Fruit fly (Drosophila melanogaster) whole organism, embryonic: ENCODE results near the gene Galphai.

Source experiments
- Aef1 ChIP-seq: fragments of 200-800 bp; sonication (Bioruptor generic); IDR thresholded peaks from 3 replicates; pipeline ENCODE4 v1.3.6; 2022; ENCODE audit warnings: missing biosample characterization, missing genetic modification characterization
- Atf-2 ChIP-seq: fragments of 200-800 bp; sonication (Bioruptor generic); optimal IDR thresholded peaks from 2 replicates; lab custom pipeline; 2016; ENCODE audit warnings: missing biosample characterization, missing genetic modification characterization
- C15 ChIP-seq: fragments of 200-800 bp; sonication (Bioruptor generic); IDR thresholded peaks from 3 replicates; pipeline ENCODE4 v1.3.6; 2022; ENCODE audit warnings: missing biosample characterization, missing genetic modification characterization
- CG10366 ChIP-seq: fragments of 200-800 bp; sonication (Bioruptor generic); IDR thresholded peaks from 2 replicates; pipeline ENCODE4 v1.3.6; 2022; ENCODE audit warnings: missing biosample characterization, missing genetic modification characterization
- CG10431 ChIP-seq: fragments of 200-800 bp; sonication (Bioruptor generic); optimal IDR thresholded peaks from 3 replicates; lab custom pipeline; 2018; ENCODE audit warnings: missing biosample characterization, mild to moderate bottlenecking, missing genetic modification characterization
- CG11398 ChIP-seq: fragments of 200-800 bp; sonication (Bioruptor generic); optimal IDR thresholded peaks from 2 replicates; lab custom pipeline; 2016; ENCODE audit warnings: missing biosample characterization, missing genetic modification characterization
- CG12391 ChIP-seq: fragments of 200-800 bp; sonication (Bioruptor generic); optimal IDR thresholded peaks from 3 replicates; lab custom pipeline; 2018; ENCODE audit warnings: missing biosample characterization, mild to moderate bottlenecking, missing genetic modification characterization, moderate library complexity
- CG12744 ChIP-seq: fragments of 200-800 bp; sonication (Bioruptor generic); optimal IDR thresholded peaks from 2 replicates; lab custom pipeline; 2016; ENCODE audit warnings: missing biosample characterization, missing genetic modification characterization
- CG13775 ChIP-seq: fragments of 200-800 bp; sonication (Bioruptor generic); optimal IDR thresholded peaks from 3 replicates; lab custom pipeline; 2017; ENCODE audit warnings: missing biosample characterization, mild to moderate bottlenecking, missing genetic modification characterization
- CG14441 ChIP-seq: fragments of 200-800 bp; sonication (Bioruptor generic); IDR thresholded peaks from 2 replicates; pipeline ENCODE4 v1.3.6; 2022; ENCODE audit warnings: missing biosample characterization, missing genetic modification characterization
- CG18011 ChIP-seq: fragments of 200-800 bp; sonication (Bioruptor generic); optimal IDR thresholded peaks from 2 replicates; lab custom pipeline; 2017; ENCODE audit warnings: missing biosample characterization, missing genetic modification characterization, mild to moderate bottlenecking, moderate library complexity, missing genotype
- CG18476 ChIP-seq: fragments of 200-800 bp; sonication (Bioruptor generic); optimal IDR thresholded peaks from 2 replicates; lab custom pipeline; 2016; ENCODE audit warnings: missing biosample characterization, mild to moderate bottlenecking, missing genetic modification characterization
- CG33557 ChIP-seq: fragments of 200-800 bp; sonication (Bioruptor generic); optimal IDR thresholded peaks from 2 replicates; lab custom pipeline; 2019; ENCODE audit warnings: missing biosample characterization, mild to moderate bottlenecking, missing genetic modification characterization, moderate library complexity
- CG3407 ChIP-seq: fragments of 200-800 bp; sonication (Bioruptor generic); optimal IDR thresholded peaks from 2 replicates; lab custom pipeline; 2018; ENCODE audit warnings: missing biosample characterization, mild to moderate bottlenecking, missing genetic modification characterization
- CG42726 ChIP-seq: fragments of 200-800 bp; sonication (Bioruptor generic); IDR thresholded peaks from 2 replicates; pipeline ENCODE4 v1.3.6; 2022; ENCODE audit warnings: missing biosample characterization, missing genetic modification characterization; ENCODE audit not compliant: partially characterized antibody
- CG4854 ChIP-seq: fragments of 200-800 bp; sonication (Bioruptor generic); optimal IDR thresholded peaks from 2 replicates; lab custom pipeline; 2016; ENCODE audit warnings: missing biosample characterization, missing genetic modification characterization, inconsistent platforms
- CG7357 ChIP-seq: fragments of 200-800 bp; sonication (Bioruptor generic); IDR thresholded peaks from 3 replicates; pipeline ENCODE4 v1.3.6; 2022; ENCODE audit warnings: missing biosample characterization, missing genetic modification characterization
- CG7987 ChIP-seq: fragments of 200-800 bp; sonication (Bioruptor generic); optimal IDR thresholded peaks from 2 replicates; lab custom pipeline; 2018; ENCODE audit warnings: missing biosample characterization, mild to moderate bottlenecking, missing genetic modification characterization, moderate library complexity
- CG8388 ChIP-seq: fragments of 200-800 bp; sonication (Bioruptor generic); optimal IDR thresholded peaks from 2 replicates; lab custom pipeline; 2019; ENCODE audit warnings: missing biosample characterization, mild to moderate bottlenecking, missing genetic modification characterization, moderate library complexity
- CG8478 ChIP-seq: fragments of >200 bp; optimal IDR thresholded peaks from 2 replicates; lab custom pipeline; 2018
- D19A ChIP-seq: fragments of 200-800 bp; optimal IDR thresholded peaks from 3 replicates; lab custom pipeline; 2019; ENCODE audit warnings: missing biosample characterization, mild to moderate bottlenecking, missing genetic modification characterization, moderate library complexity
- Deaf1 ChIP-seq: fragments of 200-800 bp; optimal IDR thresholded peaks from 3 replicates; lab custom pipeline; 2019; ENCODE audit warnings: missing biosample characterization, mild to moderate bottlenecking, missing genetic modification characterization, moderate library complexity
- Dip2 ChIP-seq: fragments of 200-800 bp; sonication (Bioruptor generic); IDR thresholded peaks from 2 replicates; pipeline ENCODE4 v1.3.6; 2022; ENCODE audit warnings: missing biosample characterization, missing genetic modification characterization
- Fer1 ChIP-seq: fragments of 200-800 bp; sonication (Bioruptor generic); optimal IDR thresholded peaks from 2 replicates; lab custom pipeline; 2017; ENCODE audit warnings: missing biosample characterization, mild to moderate bottlenecking, missing genetic modification characterization
- HLHmδ ChIP-seq: fragments of 200-800 bp; sonication (Bioruptor generic); optimal IDR thresholded peaks from 2 replicates; lab custom pipeline; 2018; ENCODE audit warnings: missing biosample characterization, mild to moderate bottlenecking, missing genetic modification characterization, moderate library complexity
- Hr51 ChIP-seq, 2 experiments: fragments of 200-800 bp; sonication (Bioruptor generic); optimal IDR thresholded peaks; 2 replicates in 1 of 2; 3 replicates in 1 of 2; lab custom pipeline; 2016 to 2018; ENCODE audit warnings: missing biosample characterization in 2 of 2, missing genetic modification characterization in 2 of 2, mild to moderate bottlenecking in 1 of 2, moderate library complexity in 1 of 2
- Lpt ChIP-seq: fragments of >200 bp; optimal IDR thresholded peaks from 2 replicates; lab custom pipeline; 2018; ENCODE audit warnings: missing biosample characterization, missing genetic modification characterization
- MTF-1 ChIP-seq: fragments of 200-800 bp; sonication (Bioruptor generic); optimal IDR thresholded peaks from 2 replicates; lab custom pipeline; 2018; ENCODE audit warnings: missing biosample characterization, mild to moderate bottlenecking, missing genetic modification characterization, borderline replicate concordance
- Nf-YA ChIP-seq: fragments of 200-800 bp; sonication (Bioruptor generic); IDR thresholded peaks from 2 replicates; pipeline ENCODE4 v1.3.6; 2022; ENCODE audit warnings: missing biosample characterization, missing genetic modification characterization
- Ravus ChIP-seq: fragments of 200-800 bp; sonication (Bioruptor generic); IDR thresholded peaks from 2 replicates; pipeline ENCODE4 v1.3.6; 2022; ENCODE audit warnings: missing biosample characterization, missing genetic modification characterization
- Rx ChIP-seq: fragments of 200-800 bp; sonication (Bioruptor generic); IDR thresholded peaks from 2 replicates; pipeline ENCODE4 v1.3.6; 2022; ENCODE audit warnings: missing biosample characterization, missing genetic modification characterization
- YL-1 ChIP-seq: fragments of 200-800 bp; sonication (Bioruptor generic); optimal IDR thresholded peaks from 3 replicates; lab custom pipeline; 2017; ENCODE audit warnings: missing biosample characterization, mild to moderate bottlenecking, missing genetic modification characterization
- amos ChIP-seq: fragments of 200-800 bp; sonication (Bioruptor generic); IDR thresholded peaks from 2 replicates; pipeline ENCODE4 v1.3.6; 2022; ENCODE audit warnings: missing biosample characterization, missing genetic modification characterization; ENCODE audit not compliant: partially characterized antibody
- aop ChIP-seq: fragments of 200-800 bp; sonication (Bioruptor generic); IDR thresholded peaks from 2 replicates; pipeline ENCODE4 v1.3.6; 2022; ENCODE audit warnings: missing biosample characterization, missing genetic modification characterization
- btn ChIP-seq: fragments of 200-800 bp; sonication (Bioruptor generic); optimal IDR thresholded peaks from 2 replicates; lab custom pipeline; 2016; ENCODE audit warnings: missing biosample characterization, missing genetic modification characterization
- croc ChIP-seq: fragments of 200-800 bp; sonication (Bioruptor generic); conservative IDR thresholded peaks from 3 replicates; pipeline ENCODE4 v1.3.6; 2022; ENCODE audit warnings: missing biosample characterization, missing genetic modification characterization
- cwo ChIP-seq: fragments of 200-800 bp; sonication (Bioruptor generic); optimal IDR thresholded peaks from 3 replicates; lab custom pipeline; 2017; ENCODE audit warnings: missing biosample characterization, missing genetic modification characterization, mild to moderate bottlenecking, moderate library complexity, missing genetic modification reagents
- dmrt99B ChIP-seq: fragments of 200-800 bp; sonication (Bioruptor generic); optimal IDR thresholded peaks from 2 replicates; lab custom pipeline; 2018; ENCODE audit warnings: missing biosample characterization, mild to moderate bottlenecking, missing genetic modification characterization, moderate library complexity
- en ChIP-seq: fragments of 200-800 bp; sonication (Bioruptor generic); optimal IDR thresholded peaks from 2 replicates; lab custom pipeline; 2016; ENCODE audit warnings: missing biosample characterization, missing genetic modification characterization
- fd3F ChIP-seq: fragments of 200-800 bp; sonication (Bioruptor generic); optimal IDR thresholded peaks from 2 replicates; lab custom pipeline; 2018; ENCODE audit warnings: missing biosample characterization, mild to moderate bottlenecking, missing genetic modification characterization, moderate library complexity
- gem ChIP-seq: fragments of 200-800 bp; sonication (Bioruptor generic); optimal IDR thresholded peaks from 2 replicates; lab custom pipeline; 2019; ENCODE audit warnings: missing biosample characterization, mild to moderate bottlenecking, missing genetic modification characterization, moderate library complexity
- gfzf ChIP-seq: fragments of 200-800 bp; sonication (Bioruptor generic); optimal IDR thresholded peaks from 2 replicates; lab custom pipeline; 2016; ENCODE audit warnings: missing biosample characterization, mild to moderate bottlenecking, missing genetic modification characterization, moderate library complexity
- lmd ChIP-seq: fragments of 200-800 bp; sonication (Bioruptor generic); IDR thresholded peaks from 2 replicates; pipeline ENCODE4 v1.3.6; 2022; ENCODE audit warnings: missing biosample characterization, missing genetic modification characterization
- nerfin-1 ChIP-seq: fragments of 200-800 bp; sonication (Bioruptor generic); optimal IDR thresholded peaks from 3 replicates; lab custom pipeline; 2019; ENCODE audit warnings: missing biosample characterization, mild to moderate bottlenecking, missing genetic modification characterization, moderate library complexity
- pros ChIP-seq: fragments of 200-800 bp; sonication (Bioruptor generic); optimal IDR thresholded peaks from 3 replicates; lab custom pipeline; 2019; ENCODE audit warnings: missing biosample characterization, mild to moderate bottlenecking, missing genetic modification characterization, moderate library complexity
- psq ChIP-seq: fragments of 200-800 bp; sonication (Bioruptor generic); optimal IDR thresholded peaks from 2 replicates; lab custom pipeline; 2017; ENCODE audit warnings: missing biosample characterization, missing genetic modification characterization
- pzg ChIP-seq: fragments of 200-800 bp; sonication (Bioruptor generic); optimal IDR thresholded peaks from 3 replicates; lab custom pipeline; 2018; ENCODE audit warnings: missing biosample characterization, mild to moderate bottlenecking, missing genetic modification characterization, moderate library complexity
- run ChIP-seq: fragments of 200-800 bp; sonication (Bioruptor generic); optimal IDR thresholded peaks from 3 replicates; lab custom pipeline; 2018; ENCODE audit warnings: missing biosample characterization, mild to moderate bottlenecking, missing genetic modification characterization
- shn ChIP-seq: fragments of 200-800 bp; sonication (Bioruptor generic); optimal IDR thresholded peaks from 3 replicates; lab custom pipeline; 2016; ENCODE audit warnings: missing biosample characterization, missing genetic modification characterization
- sima ChIP-seq: fragments of 200-800 bp; sonication (Bioruptor generic); optimal IDR thresholded peaks from 2 replicates; lab custom pipeline; 2016; ENCODE audit warnings: missing biosample characterization, missing genetic modification characterization
- yki ChIP-seq: fragments of >200 bp; optimal IDR thresholded peaks from 3 replicates; lab custom pipeline; 2018
- zen2 ChIP-seq: fragments of 200-800 bp; sonication (Bioruptor generic); IDR thresholded peaks from 3 replicates; pipeline ENCODE4 v1.3.6; 2022; ENCODE audit warnings: missing biosample characterization, missing genetic modification characterization; ENCODE audit not compliant: partially characterized antibody

Galphai gene

dm6 chr3L:6981823-6982222 lies 2.0 kb upstream of the Galphai start (continued):
- no peak for TF ChIP-seq amos (GFP tag; lab: Robert Waterston, UW)
- TF ChIP-seq btn (GFP tag; lab: Kevin White, UChicago) = peak; percentile 18
- TF ChIP-seq psq (GFP tag; lab: Kevin White, UChicago) = no peak
- TF ChIP-seq CG42726 (GFP tag; lab: Robert Waterston, UW) = no peak
- TF ChIP-seq CG7987 (GFP tag; lab: Kevin White, UChicago) = no peak
- TF ChIP-seq CG33557 (GFP tag; lab: Kevin White, UChicago) = peak; percentile 70
- no peak for TF ChIP-seq CG14441 (GFP tag; lab: Robert Waterston, UW)
- no peak for TF ChIP-seq CG8478
- TF ChIP-seq CG3407 = no peak
- TF ChIP-seq croc (GFP tag; lab: Robert Waterston, UW) = no peak
- no peak for TF ChIP-seq CG10431 (GFP tag; lab: Kevin White, UChicago)
- peak in 1 of 2 experiments; percentile 42 for TF ChIP-seq Hr51 (GFP tag; optimal IDR thresholded peaks at IDR 0.05; lab: Kevin White, UChicago)
- TF ChIP-seq Atf-2 = no peak
- no peak for TF ChIP-seq sima (GFP tag; lab: Kevin White, UChicago)
- TF ChIP-seq nerfin-1 (tag; lab: Kevin White, UChicago) = no peak
- no peak for TF ChIP-seq YL-1
- TF ChIP-seq gfzf (GFP tag; lab: Kevin White, UChicago) = no peak
- peak; percentile 58 for TF ChIP-seq CG8388
- no peak for TF ChIP-seq C15 (GFP tag; lab: Robert Waterston, UW)
- peak; percentile 72 for TF ChIP-seq CG12391 (tag; lab: Kevin White, UChicago)
- no peak for TF ChIP-seq CG11398
- TF ChIP-seq shn (GFP tag; lab: Kevin White, UChicago) = no peak
- no peak for TF ChIP-seq CG4854 (GFP tag; lab: Kevin White, UChicago)
- no peak for TF ChIP-seq Aef1 (GFP tag; lab: Robert Waterston, UW)
- TF ChIP-seq pzg = no peak
- peak; percentile 60 for TF ChIP-seq CG13775
- TF ChIP-seq cwo (GFP tag; lab: Kevin White, UChicago) = no peak
- TF ChIP-seq Rx = no peak
- peak; percentile 43 for TF ChIP-seq D19A (tag; lab: Kevin White, UChicago)
- TF ChIP-seq MTF-1 (GFP tag; lab: Kevin White, UChicago) = no peak
- TF ChIP-seq CG10366 = no peak
- TF ChIP-seq CG7357 (GFP tag; lab: Robert Waterston, UW) = no peak; the same call in 2 of the 3 replicates
- TF ChIP-seq Nf-YA (GFP tag; lab: Robert Waterston, UW) = no peak
- TF ChIP-seq dmrt99B (tag; lab: Kevin White, UChicago) = peak; percentile 39
- TF ChIP-seq Ravus (GFP tag; lab: Robert Waterston, UW) = no peak
- no peak for TF ChIP-seq Deaf1 (tag; lab: Kevin White, UChicago)
- no peak for TF ChIP-seq Fer1 (GFP tag; lab: Kevin White, UChicago)
- TF ChIP-seq CG12744 = no peak
- no peak for TF ChIP-seq en (GFP tag; lab: Kevin White, UChicago)
- TF ChIP-seq zen2 (GFP tag; lab: Robert Waterston, UW) = no peak
- TF ChIP-seq HLHmδ (GFP tag; lab: Kevin White, UChicago) = no peak
- TF ChIP-seq yki = no peak
- peak; percentile 26; the same call in 1 of the 2 replicates for TF ChIP-seq lmd (GFP tag; lab: Robert Waterston, UW)
- TF ChIP-seq gem = peak; percentile 74
- no peak for TF ChIP-seq aop (GFP tag; lab: Robert Waterston, UW)
- TF ChIP-seq Dip2 (GFP tag; lab: Robert Waterston, UW) = no peak
- no peak for TF ChIP-seq CG18476
- no peak for TF ChIP-seq Lpt (GFP tag; lab: Kevin White, UChicago)
- no peak for TF ChIP-seq fd3F (GFP tag; lab: Kevin White, UChicago)
- no peak for TF ChIP-seq pros (GFP tag; lab: Kevin White, UChicago)
- no peak for TF ChIP-seq CG18011 (GFP tag; lab: Kevin White, UChicago)
- no peak for TF ChIP-seq run (tag; lab: Kevin White, UChicago)
